Worm (Caenorhabditis elegans) whole organism, young adult: ENCODE results near the gene ndub-3.

Experiments used
- B0019.2 ChIP-seq: fragments of 200-800 bp; sonication (Bioruptor generic); conservative IDR thresholded peaks from 2 replicates; pipeline ENCODE4 v1.3.6; 2022; ENCODE audit warnings: missing genetic modification reagents, missing genetic modification characterization, missing compliant biosample characterization
- B0035.1 ChIP-seq: sonication (generic microtip); optimal IDR thresholded peaks from 2 replicates; lab custom pipeline; 2016; ENCODE audit warnings: missing genetic modification characterization, mild to moderate bottlenecking, missing compliant biosample characterization, missing genotype, missing genetic modification reagents
- F33H1.4 ChIP-seq: fragments of 200-800 bp; sonication (Bioruptor generic); IDR thresholded peaks from 2 replicates; pipeline ENCODE4 v1.3.6; 2022; ENCODE audit warnings: missing genetic modification reagents, missing genetic modification characterization, missing compliant biosample characterization
- F39B2.1 ChIP-seq: fragments of 200-800 bp; sonication (Bioruptor generic); IDR thresholded peaks from 2 replicates; pipeline ENCODE4 v1.3.6; 2022; ENCODE audit warnings: missing genetic modification reagents, missing genetic modification characterization, missing compliant biosample characterization
- F52B5.7 ChIP-seq: sonication (generic microtip); optimal IDR thresholded peaks from 2 replicates; lab custom pipeline; 2016; ENCODE audit warnings: mild to moderate bottlenecking, missing genetic modification characterization, missing compliant biosample characterization
- Y53G8AR.9 ChIP-seq: fragments of 200-800 bp; sonication (Bioruptor generic); conservative IDR thresholded peaks from 2 replicates; pipeline ENCODE4 v1.3.6; 2022; ENCODE audit warnings: missing genetic modification reagents, missing genetic modification characterization, missing compliant biosample characterization
- ama-1 ChIP-seq, 3 experiments: fragments of 150-350 bp in 1 of 3; sonication (generic microtip) in 2 of 3; optimal IDR thresholded peaks; 2 replicates each; lab custom pipeline; 2014 to 2018; ENCODE audit warnings: missing biosample characterization in 2 of 3, missing genetic modification characterization in 2 of 3, missing genetic modification reagents in 2 of 3
- attf-5 ChIP-seq: fragments of 200-800 bp; sonication (Bioruptor generic); optimal IDR thresholded peaks from 2 replicates; lab custom pipeline; 2018; ENCODE audit warnings: mild to moderate bottlenecking, missing genetic modification characterization, missing compliant biosample characterization
- cebp-1 ChIP-seq, 2 experiments: fragments of 200-800 bp in 1 of 2; sonication (Bioruptor generic) in 1 of 2; sonication (generic microtip) in 1 of 2; IDR thresholded peaks in 1 of 2; optimal IDR thresholded peaks in 1 of 2; 2 replicates each; pipeline versions ENCODE4 v1.3.6 to Lab custom; 2017 to 2022; ENCODE audit warnings: missing compliant biosample characterization in 2 of 2, missing genetic modification characterization in 2 of 2, mild to moderate bottlenecking in 1 of 2, missing genetic modification reagents in 1 of 2, moderate library complexity in 1 of 2
- ceh-40 ChIP-seq: fragments of 200-800 bp; sonication (Bioruptor generic); IDR thresholded peaks from 2 replicates; pipeline ENCODE4 v1.3.6; 2022; ENCODE audit warnings: missing genetic modification characterization, missing compliant biosample characterization
- die-1 ChIP-seq: sonication (generic microtip); optimal IDR thresholded peaks from 2 replicates; lab custom pipeline; 2016; ENCODE audit warnings: missing genotype, mild to moderate bottlenecking, missing genetic modification characterization, missing compliant biosample characterization
- dox-1 ChIP-seq: fragments of 200-800 bp; sonication (Bioruptor generic); IDR thresholded peaks from 2 replicates; pipeline ENCODE4 v1.3.6; 2022; ENCODE audit warnings: missing genetic modification reagents, missing genetic modification characterization, missing compliant biosample characterization
- dpl-1 ChIP-seq: fragments of 150-350 bp; optimal IDR thresholded peaks from 2 replicates; lab custom pipeline; 2014; ENCODE audit warnings: missing biosample characterization, missing genetic modification reagents, missing genetic modification characterization
- egl-44 ChIP-seq: fragments of 200-800 bp; sonication (Bioruptor generic); IDR thresholded peaks from 2 replicates; pipeline ENCODE4 v1.3.6; 2022; ENCODE audit warnings: missing genetic modification reagents, missing genetic modification characterization, missing compliant biosample characterization
- hlh-26 ChIP-seq: fragments of 200-800 bp; sonication (Bioruptor generic); conservative IDR thresholded peaks from 2 replicates; pipeline ENCODE4 v1.3.6; 2022; ENCODE audit warnings: missing genetic modification reagents, missing genetic modification characterization, missing compliant biosample characterization
- hmg-20 ChIP-seq: fragments of 200-800 bp; sonication (Bioruptor generic); IDR thresholded peaks from 2 replicates; pipeline ENCODE4 v1.3.6; 2022; ENCODE audit warnings: missing genetic modification reagents, missing genetic modification characterization, missing compliant biosample characterization
- let-607 ChIP-seq, 2 experiments: fragments of 200-800 bp in 1 of 2; sonication (Bioruptor generic) in 1 of 2; sonication (generic microtip) in 1 of 2; optimal IDR thresholded peaks; 2 replicates each; lab custom pipeline; 2016 to 2018; ENCODE audit warnings: mild to moderate bottlenecking in 2 of 2, missing compliant biosample characterization in 2 of 2, missing genetic modification characterization in 2 of 2, moderate library complexity in 2 of 2, missing genotype in 1 of 2
- lsl-1 ChIP-seq: fragments of 200-800 bp; sonication (Bioruptor generic); optimal IDR thresholded peaks from 2 replicates; lab custom pipeline; 2018; ENCODE audit warnings: mild to moderate bottlenecking, missing genetic modification characterization, moderate library complexity, missing compliant biosample characterization
- mel-28 ChIP-seq: sonication (generic microtip); optimal IDR thresholded peaks from 2 replicates; lab custom pipeline; 2016; ENCODE audit warnings: borderline replicate concordance, mild to moderate bottlenecking, missing genetic modification characterization, missing compliant biosample characterization
- mes-4 ChIP-seq: sonication (generic microtip); optimal IDR thresholded peaks from 2 replicates; lab custom pipeline; 2016; ENCODE audit warnings: missing genotype, missing genetic modification characterization, missing compliant biosample characterization
- nhr-80 ChIP-seq: sonication (generic microtip); optimal IDR thresholded peaks from 2 replicates; lab custom pipeline; 2016; ENCODE audit warnings: missing genetic modification characterization, missing compliant biosample characterization
- snpc-1.3 ChIP-seq: sonication (generic microtip); optimal IDR thresholded peaks from 2 replicates; lab custom pipeline; 2017; ENCODE audit warnings: missing genetic modification characterization, mild to moderate bottlenecking, missing compliant biosample characterization, antibody characterized with exemption, moderate library complexity, missing genotype, missing genetic modification reagents; ENCODE audit not compliant: insufficient read depth
- unc-62 ChIP-seq: fragments of 150-350 bp; optimal IDR thresholded peaks from 2 replicates; lab custom pipeline; 2014; ENCODE audit warnings: missing biosample characterization, missing genetic modification reagents, missing genetic modification characterization
- ztf-22 ChIP-seq: fragments of 200-800 bp; sonication (Bioruptor generic); optimal IDR thresholded peaks from 2 replicates; lab custom pipeline; 2018; ENCODE audit warnings: mild to moderate bottlenecking, missing genetic modification characterization, moderate library complexity, missing compliant biosample characterization
- ztf-25 ChIP-seq: fragments of 200-800 bp; sonication (Bioruptor generic); IDR thresholded peaks from 2 replicates; pipeline ENCODE4 v1.3.6; 2022; ENCODE audit warnings: missing genetic modification reagents, missing genetic modification characterization, missing compliant biosample characterization
- ztf-6 ChIP-seq: fragments of 200-800 bp; sonication (Bioruptor generic); IDR thresholded peaks from 2 replicates; pipeline ENCODE4 v1.3.6; 2022; ENCODE audit warnings: missing genetic modification reagents, missing genetic modification characterization, missing compliant biosample characterization

Gene ndub-3

DNA sequence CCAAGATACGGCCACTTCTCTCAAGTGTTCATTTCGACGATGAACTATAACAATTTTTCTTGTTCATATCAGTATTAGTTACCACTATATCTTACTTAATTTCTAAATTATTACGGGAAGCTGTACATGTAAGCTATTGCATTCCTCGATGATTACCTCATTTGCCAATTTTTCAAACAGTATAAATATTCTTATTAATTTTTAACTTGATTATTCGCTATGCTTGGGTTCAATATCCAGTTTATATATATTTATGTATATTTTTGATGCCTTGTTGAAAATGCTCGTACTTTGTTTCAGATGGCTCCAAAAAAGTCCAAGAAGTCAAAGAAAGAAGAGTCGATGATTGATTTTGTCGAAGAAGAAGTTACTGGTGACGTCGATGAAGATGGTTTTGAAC, 29.6 kb upstream of the ndub-3 start, which contains the start of gene F44G4.1:
F44G4.1 (plus strand) TSS at position 301 of the 400 bp plus-strand sequence.
- no peak for TF ChIP-seq die-1 (tag; lab: Kevin White, UChicago)
- TF ChIP-seq let-607 (tag; optimal IDR thresholded peaks at IDR 0.05; lab: Kevin White, UChicago) = no peak
- peak; percentile 48; the same call in 1 of the 2 replicates for TF ChIP-seq Y53G8AR.9 (GFP tag; lab: Robert Waterston, UW)
- TF ChIP-seq F39B2.1 (GFP tag; lab: Robert Waterston, UW) = no peak

DNA sequence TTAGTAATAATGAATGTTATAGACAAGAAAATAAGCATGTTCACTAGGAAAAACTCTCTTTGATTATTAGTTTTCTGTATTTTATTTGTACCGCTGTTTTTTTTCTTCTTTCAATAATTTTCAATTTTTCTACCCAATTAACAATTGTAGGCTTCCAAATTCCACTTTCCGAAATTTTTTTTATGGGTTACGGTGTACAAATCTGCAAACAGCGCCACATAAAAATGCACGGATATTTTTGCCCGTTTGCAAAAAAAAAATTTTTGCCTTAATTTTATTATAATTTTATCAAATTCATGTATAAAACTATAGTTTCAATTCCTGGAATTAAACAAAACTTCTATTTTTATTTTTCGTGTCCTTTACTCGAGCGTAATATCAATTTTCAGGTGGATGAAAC, 28.1 kb upstream of the ndub-3 start, which contains the start of gene ooc-5:
ooc-5 (plus strand) TSS at position 381 of the 400 bp plus-strand sequence.
- TF ChIP-seq lsl-1 (GFP tag; lab: Kevin White, UChicago) = peak; percentile 8
- no peak for TF ChIP-seq ztf-25 (GFP tag; lab: Robert Waterston, UW)

DNA sequence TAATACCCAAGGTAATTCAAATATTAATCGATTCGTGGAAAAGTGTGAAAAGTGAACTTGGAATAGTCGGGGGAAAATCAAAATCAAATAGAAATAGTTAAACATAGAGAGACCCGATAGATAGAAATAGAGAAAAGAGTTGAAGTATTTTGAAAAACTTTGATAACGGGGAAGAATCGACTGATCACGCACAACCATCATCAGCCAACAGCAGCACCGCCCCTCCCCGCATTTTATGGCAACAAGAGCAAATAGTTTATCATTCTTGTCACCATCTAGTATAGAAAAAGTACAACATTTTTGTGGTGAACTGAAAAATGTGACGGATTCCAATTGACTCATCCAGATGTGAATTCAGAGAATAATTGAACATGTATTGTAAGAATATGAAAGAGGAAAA, 26.9 kb upstream of the ndub-3 start:
- TF ChIP-seq dox-1 (peak; percentile 31; the same call in 1 of the 2 replicates), B0019.2 (GFP tag; lab: Robert Waterston, UW) (no peak), cebp-1 (GFP tag; IDR thresholded peaks at IDR 0.05; lab: Robert Waterston, UW) (no peak), cebp-1 (tag; optimal IDR thresholded peaks at IDR 0.05; lab: Kevin White, UChicago) (peak; percentile 8), nhr-80 (tag; lab: Kevin White, UChicago) (peak; percentile 78), F33H1.4 (GFP tag; lab: Robert Waterston, UW) (no peak)

DNA sequence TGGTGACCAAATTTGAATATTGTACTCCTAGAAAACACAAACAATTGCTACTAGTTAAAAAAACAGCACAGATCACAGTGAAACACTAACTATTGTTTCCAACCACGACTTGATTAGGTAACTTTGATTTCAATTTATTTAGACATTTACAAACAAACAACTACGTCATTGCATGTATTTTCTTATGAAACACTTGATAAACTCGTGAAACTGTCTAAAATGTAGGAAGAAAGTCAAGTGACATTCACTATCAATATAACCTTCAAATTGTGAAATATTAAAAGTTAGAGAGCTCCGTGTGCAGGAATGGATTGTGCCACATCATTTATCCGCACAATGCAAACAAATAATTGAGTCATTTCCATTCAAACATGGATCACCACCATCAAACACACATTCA, 25.6 kb upstream of the ndub-3 start:
- TF ChIP-seq unc-62 (GFP tag; lab: Kevin White, UChicago) = peak; percentile 80
- peak; percentile 35 for TF ChIP-seq nhr-80 (tag; lab: Kevin White, UChicago)
- TF ChIP-seq cebp-1 (GFP tag; IDR thresholded peaks at IDR 0.05; lab: Robert Waterston, UW) = peak; percentile 63; the same call in 1 of the 2 replicates
- peak; percentile 80 for TF ChIP-seq cebp-1 (tag; optimal IDR thresholded peaks at IDR 0.05; lab: Kevin White, UChicago)
- TF ChIP-seq ztf-22 (GFP tag; lab: Kevin White, UChicago) = no peak
- peak; percentile 24 for TF ChIP-seq attf-5 (GFP tag; lab: Kevin White, UChicago)

DNA sequence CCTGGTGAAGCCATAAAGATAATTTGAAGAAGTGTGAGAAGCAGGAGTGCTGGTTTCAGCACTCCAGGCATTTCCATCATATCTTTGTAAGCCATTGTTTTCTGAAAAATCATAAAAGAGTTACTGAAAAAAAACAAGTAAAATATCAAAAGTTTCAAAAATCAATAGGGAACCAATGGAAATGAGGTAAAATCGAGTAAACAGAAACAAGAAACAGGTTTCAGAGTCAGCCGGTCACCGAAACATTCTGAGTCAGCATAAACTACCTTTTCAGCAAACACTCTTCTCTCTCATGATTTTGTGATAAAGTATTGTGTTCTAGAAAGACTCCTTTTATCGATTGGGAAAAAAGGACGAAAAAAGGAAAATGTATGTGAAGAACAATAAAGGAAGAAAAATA, 24.8 kb upstream of the ndub-3 start, which contains the start of gene C18E9.9:
C18E9.9 (minus strand) TSS at position 101 of the 400 bp plus-strand sequence.
- no peak for TF ChIP-seq ztf-6 (GFP tag; lab: Robert Waterston, UW)
- no peak for TF ChIP-seq hlh-26 (GFP tag; lab: Robert Waterston, UW)
- TF ChIP-seq ama-1 (optimal IDR thresholded peaks at IDR 0.05; lab: Kevin White, UChicago) = no peak
- TF ChIP-seq ama-1 (GFP tag; optimal IDR thresholded peaks at IDR 0.05; lab: Kevin White, UChicago) = no peak
- TF ChIP-seq F52B5.7 (tag; lab: Kevin White, UChicago) = no peak

DNA sequence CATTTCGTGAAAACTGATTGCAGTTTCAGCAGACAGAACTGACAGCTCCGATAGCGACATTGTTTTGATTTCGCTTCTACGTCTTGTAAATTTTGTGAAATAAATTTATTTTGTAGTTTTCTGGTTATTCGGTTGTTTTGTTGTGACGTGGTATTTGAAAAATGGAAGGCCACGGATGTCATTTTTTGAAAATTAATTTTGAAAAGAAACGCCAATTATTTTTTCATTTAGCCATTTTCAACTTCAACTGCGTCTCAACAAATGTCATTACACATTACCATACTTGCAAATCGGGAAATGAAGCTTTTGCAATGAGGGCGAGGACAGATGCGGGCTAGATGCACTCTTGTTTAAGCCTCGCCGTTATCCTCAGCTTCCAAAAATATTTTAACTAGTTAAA, 23.3 kb upstream of the ndub-3 start, which contains the start of gene C18E9.8:
C18E9.8 (minus strand) TSS at position 101 of the 400 bp plus-strand sequence.
- TF ChIP-seq ama-1 (optimal IDR thresholded peaks at IDR 0.05; lab: Kevin White, UChicago) (no peak), ama-1 (GFP tag; optimal IDR thresholded peaks at IDR 0.05; lab: Kevin White, UChicago) (no peak), Y53G8AR.9 (GFP tag; lab: Robert Waterston, UW) (0 out of 2 replicates have a peak, but pooled peaks have one; percentile 21)

DNA sequence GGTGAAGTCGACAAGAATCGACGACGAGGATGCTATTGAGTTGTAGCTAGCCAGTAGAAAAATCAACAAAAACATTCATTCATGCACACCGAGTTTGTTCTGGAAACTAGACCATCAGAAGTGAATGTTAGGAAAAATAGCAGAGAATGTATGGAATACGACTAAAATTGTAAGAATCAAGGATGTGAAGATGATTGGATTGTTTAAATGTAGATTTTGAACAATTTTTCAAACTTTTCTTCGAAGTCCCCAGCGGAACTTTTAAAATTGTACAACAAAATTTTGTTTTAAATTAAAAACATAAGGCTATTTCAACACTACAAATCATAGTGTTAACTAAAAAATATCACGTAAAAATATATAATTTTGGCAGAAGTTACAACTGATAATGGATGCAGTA, 18.0 kb upstream of the ndub-3 start, which contains the start of gene C18E9.7:
C18E9.7 (minus strand) TSS at position 101 of the 400 bp plus-strand sequence.
- TF ChIP-seq dpl-1 = no peak
- TF ChIP-seq mes-4 (tag; lab: Kevin White, UChicago) = no peak
- no peak for TF ChIP-seq hmg-20
- no peak for TF ChIP-seq ceh-40 (GFP tag; lab: Robert Waterston, UW)
- TF ChIP-seq egl-44 (GFP tag; lab: Robert Waterston, UW) = no peak
- no peak for TF ChIP-seq ztf-25 (GFP tag; lab: Robert Waterston, UW)
- no peak for TF ChIP-seq snpc-1.3
- TF ChIP-seq B0035.1 (tag; lab: Kevin White, UChicago) = no peak
- no peak for TF ChIP-seq mel-28 (tag; lab: Kevin White, UChicago)
